Fruit fly (Drosophila melanogaster) whole organism, embryonic: ENCODE data around the gene CNMa.

Source experiments
- Ada2b ChIP-seq: fragments of 200-800 bp; sonication (Bioruptor generic); IDR thresholded peaks from 2 replicates; pipeline ENCODE4 v1.3.6; 2022; ENCODE audit warnings: missing biosample characterization, missing genetic modification characterization
- Bdp1 ChIP-seq: fragments of 200-800 bp; sonication (Bioruptor generic); optimal IDR thresholded peaks from 3 replicates; lab custom pipeline; 2016; ENCODE audit warnings: missing biosample characterization, missing genetic modification characterization
- CG12071 ChIP-seq: fragments of 200-800 bp; sonication (Bioruptor generic); optimal IDR thresholded peaks from 3 replicates; lab custom pipeline; 2018; ENCODE audit warnings: missing biosample characterization, mild to moderate bottlenecking, missing genetic modification characterization
- CG13287 ChIP-seq: fragments of 200-800 bp; sonication (Bioruptor generic); IDR thresholded peaks from 2 replicates; pipeline ENCODE4 v1.3.6; 2022; ENCODE audit warnings: missing biosample characterization, missing genetic modification characterization; ENCODE audit not compliant: partially characterized antibody
- CG15011 ChIP-seq: fragments of 200-800 bp; sonication (Bioruptor generic); optimal IDR thresholded peaks from 3 replicates; lab custom pipeline; 2018; ENCODE audit warnings: missing biosample characterization, mild to moderate bottlenecking, missing genetic modification characterization
- CG15479 ChIP-seq: fragments of 200-800 bp; sonication (Bioruptor generic); optimal IDR thresholded peaks from 3 replicates; lab custom pipeline; 2019; ENCODE audit warnings: missing biosample characterization, mild to moderate bottlenecking, missing genetic modification characterization, moderate library complexity
- CG1832 ChIP-seq: fragments of 200-800 bp; sonication (Bioruptor generic); optimal IDR thresholded peaks from 2 replicates; lab custom pipeline; 2017; ENCODE audit warnings: missing biosample characterization, mild to moderate bottlenecking, missing genetic modification characterization, inconsistent platforms
- CG2712 ChIP-seq: fragments of 200-800 bp; optimal IDR thresholded peaks from 3 replicates; lab custom pipeline; 2019; ENCODE audit warnings: missing biosample characterization, mild to moderate bottlenecking, missing genetic modification characterization, moderate library complexity
- CG2889 ChIP-seq: fragments of 200-800 bp; sonication (Bioruptor generic); IDR thresholded peaks from 3 replicates; pipeline ENCODE4 v1.3.6; 2022; ENCODE audit warnings: missing biosample characterization, missing genetic modification characterization
- CG30020 ChIP-seq: fragments of 200-800 bp; optimal IDR thresholded peaks from 2 replicates; lab custom pipeline; 2019; ENCODE audit warnings: missing biosample characterization, mild to moderate bottlenecking, missing genetic modification characterization, moderate library complexity
- CG3065 ChIP-seq: fragments of 200-800 bp; sonication (Bioruptor generic); optimal IDR thresholded peaks from 2 replicates; lab custom pipeline; 2016; ENCODE audit warnings: missing biosample characterization, missing genetic modification characterization
- CG3726 ChIP-seq: fragments of 200-800 bp; sonication (Bioruptor generic); IDR thresholded peaks from 3 replicates; pipeline ENCODE4, ENCODE4 v1.3.6; 2022; ENCODE audit warnings: missing biosample characterization, missing genetic modification characterization
- CG43689 ChIP-seq: fragments of 200-800 bp; sonication (Bioruptor generic); IDR thresholded peaks from 2 replicates; pipeline ENCODE4 v1.3.6; 2022; ENCODE audit warnings: missing biosample characterization, missing genetic modification characterization
- CG4820 ChIP-seq: fragments of 200-800 bp; sonication (Bioruptor generic); optimal IDR thresholded peaks from 3 replicates; lab custom pipeline; 2016; ENCODE audit warnings: missing biosample characterization, missing genetic modification characterization
- CG5953 ChIP-seq: fragments of 200-800 bp; sonication (Bioruptor generic); IDR thresholded peaks from 2 replicates; pipeline ENCODE4 v1.3.6; 2022; ENCODE audit warnings: missing biosample characterization, missing genetic modification characterization
- CG6791 ChIP-seq: fragments of 200-800 bp; sonication (Bioruptor generic); IDR thresholded peaks from 3 replicates; pipeline ENCODE4 v1.3.6; 2022; ENCODE audit warnings: missing biosample characterization, missing genetic modification characterization; ENCODE audit not compliant: partially characterized antibody
- CG7987 ChIP-seq: fragments of 200-800 bp; sonication (Bioruptor generic); optimal IDR thresholded peaks from 2 replicates; lab custom pipeline; 2018; ENCODE audit warnings: missing biosample characterization, mild to moderate bottlenecking, missing genetic modification characterization, moderate library complexity
- CG8089 ChIP-seq: fragments of 200-800 bp; sonication (Bioruptor generic); optimal IDR thresholded peaks from 3 replicates; lab custom pipeline; 2016; ENCODE audit warnings: missing biosample characterization, missing genetic modification characterization
- CG8765 ChIP-seq: fragments of 200-800 bp; sonication (Bioruptor generic); IDR thresholded peaks from 2 replicates; pipeline ENCODE4 v1.3.6; 2022; ENCODE audit warnings: missing biosample characterization, missing genetic modification characterization
- CkIIα-i1 ChIP-seq: fragments of 200-800 bp; sonication (Bioruptor generic); IDR thresholded peaks from 2 replicates; pipeline ENCODE4 v1.3.6; 2022; ENCODE audit warnings: missing biosample characterization, missing genetic modification characterization
- CrebB ChIP-seq: fragments of 200-800 bp; sonication (Bioruptor generic); optimal IDR thresholded peaks from 3 replicates; lab custom pipeline; 2018; ENCODE audit warnings: missing biosample characterization, mild to moderate bottlenecking, missing genetic modification characterization
- Dbx ChIP-seq: fragments of 200-800 bp; sonication (Bioruptor generic); IDR thresholded peaks from 3 replicates; pipeline ENCODE4 v1.3.6; 2022; ENCODE audit warnings: missing biosample characterization, missing genetic modification characterization
- Deaf1 ChIP-seq: fragments of 200-800 bp; optimal IDR thresholded peaks from 3 replicates; lab custom pipeline; 2019; ENCODE audit warnings: missing biosample characterization, mild to moderate bottlenecking, missing genetic modification characterization, moderate library complexity
- Gug ChIP-seq: fragments of 200-800 bp; sonication (Bioruptor generic); IDR thresholded peaks from 4 replicates; pipeline ENCODE4 v1.3.6; 2022; ENCODE audit warnings: missing biosample characterization, missing genetic modification characterization
- HHEX ChIP-seq: fragments of 200-800 bp; sonication (Bioruptor generic); optimal IDR thresholded peaks from 3 replicates; lab custom pipeline; 2017; ENCODE audit warnings: missing biosample characterization, mild to moderate bottlenecking, missing genetic modification characterization, missing genetic modification reagents
- Hey ChIP-seq: fragments of 200-800 bp; sonication (Bioruptor generic); optimal IDR thresholded peaks from 3 replicates; lab custom pipeline; 2018; ENCODE audit warnings: missing biosample characterization, mild to moderate bottlenecking, missing genetic modification characterization
- HmgD ChIP-seq: fragments of 200-800 bp; sonication (Bioruptor generic); optimal IDR thresholded peaks from 3 replicates; lab custom pipeline; 2016; ENCODE audit warnings: missing biosample characterization, missing genetic modification characterization
- Hmr ChIP-seq: fragments of 200-800 bp; sonication (Bioruptor generic); optimal IDR thresholded peaks from 3 replicates; lab custom pipeline; 2017; ENCODE audit warnings: mild to moderate bottlenecking, missing biosample characterization, missing genetic modification reagents, missing genetic modification characterization
- Kr ChIP-seq: fragments of 200-800 bp; sonication (Bioruptor generic); optimal IDR thresholded peaks from 2 replicates; lab custom pipeline; 2017; ENCODE audit warnings: missing biosample characterization, mild to moderate bottlenecking, missing genetic modification characterization
- Mrtf ChIP-seq: fragments of 200-800 bp; sonication (Bioruptor generic); IDR thresholded peaks from 3 replicates; pipeline ENCODE4 v1.3.6; 2022; ENCODE audit warnings: missing biosample characterization, missing genetic modification characterization
- NK7.1 ChIP-seq: fragments of 200-800 bp; sonication (Bioruptor generic); optimal IDR thresholded peaks from 3 replicates; lab custom pipeline; 2016; ENCODE audit warnings: missing biosample characterization, missing genetic modification characterization
- Rx ChIP-seq: fragments of 200-800 bp; sonication (Bioruptor generic); IDR thresholded peaks from 2 replicates; pipeline ENCODE4 v1.3.6; 2022; ENCODE audit warnings: missing biosample characterization, missing genetic modification characterization
- Stat92E ChIP-seq, 3 experiments: fragments of >200 bp in 2 of 3; fragments of 200-800 bp in 1 of 3; sonication (Bioruptor generic) in 1 of 3; optimal IDR thresholded peaks; 2 replicates each; lab custom pipeline; 2017 to 2019; ENCODE audit warnings: missing biosample characterization in 3 of 3, missing genetic modification characterization in 3 of 3, mild to moderate bottlenecking in 1 of 3, moderate library complexity in 1 of 3
- cg ChIP-seq: fragments of 200-800 bp; sonication (Bioruptor generic); optimal IDR thresholded peaks from 3 replicates; lab custom pipeline; 2019; ENCODE audit warnings: missing biosample characterization, mild to moderate bottlenecking, missing genetic modification characterization, moderate library complexity
- chinmo ChIP-seq: fragments of 200-800 bp; sonication (Bioruptor generic); IDR thresholded peaks from 4 replicates; pipeline ENCODE4 v1.3.6; 2022; ENCODE audit warnings: missing biosample characterization, missing genetic modification characterization; ENCODE audit not compliant: partially characterized antibody
- en ChIP-seq: fragments of 200-800 bp; sonication (Bioruptor generic); optimal IDR thresholded peaks from 2 replicates; lab custom pipeline; 2016; ENCODE audit warnings: missing biosample characterization, missing genetic modification characterization
- exex ChIP-seq: fragments of 200-800 bp; sonication (Bioruptor generic); optimal IDR thresholded peaks from 4 replicates; lab custom pipeline; 2018; ENCODE audit warnings: missing biosample characterization, mild to moderate bottlenecking, missing genetic modification characterization, moderate library complexity
- gsb ChIP-seq: fragments of 200-800 bp; sonication (Bioruptor generic); IDR thresholded peaks from 2 replicates; pipeline ENCODE4 v1.3.6; 2022; ENCODE audit warnings: missing biosample characterization, missing genetic modification characterization
- hb ChIP-seq: fragments of 200-800 bp; sonication (Bioruptor generic); IDR thresholded peaks from 3 replicates; pipeline ENCODE4 v1.3.6; 2022; ENCODE audit warnings: missing biosample characterization, missing genetic modification characterization; ENCODE audit not compliant: partially characterized antibody
- jumu ChIP-seq: fragments of 200-800 bp; sonication (Bioruptor generic); optimal IDR thresholded peaks from 3 replicates; lab custom pipeline; 2016; ENCODE audit warnings: missing biosample characterization, missing genetic modification characterization
- lilli ChIP-seq: fragments of 200-800 bp; sonication (Bioruptor generic); optimal IDR thresholded peaks from 3 replicates; lab custom pipeline; 2016; ENCODE audit warnings: missing biosample characterization, missing genetic modification characterization
- oc ChIP-seq: fragments of 200-800 bp; sonication (Bioruptor generic); optimal IDR thresholded peaks from 2 replicates; lab custom pipeline; 2018; ENCODE audit warnings: missing biosample characterization, mild to moderate bottlenecking, missing genetic modification characterization, moderate library complexity
- p53 ChIP-seq: fragments of 200-800 bp; sonication (Bioruptor generic); optimal IDR thresholded peaks from 2 replicates; lab custom pipeline; 2016; ENCODE audit warnings: missing biosample characterization, missing genetic modification characterization
- pho ChIP-seq: fragments of 200-800 bp; sonication (Bioruptor generic); optimal IDR thresholded peaks from 2 replicates; lab custom pipeline; 2016; ENCODE audit warnings: missing biosample characterization, missing genetic modification characterization
- pum ChIP-seq: fragments of 200-800 bp; sonication (Bioruptor generic); optimal IDR thresholded peaks from 2 replicates; lab custom pipeline; 2016; ENCODE audit warnings: missing biosample characterization, missing genetic modification characterization
- repo ChIP-seq: fragments of 200-800 bp; sonication (Bioruptor generic); optimal IDR thresholded peaks from 2 replicates; lab custom pipeline; 2016; ENCODE audit warnings: missing biosample characterization, missing genetic modification characterization
- shn ChIP-seq: fragments of 200-800 bp; sonication (Bioruptor generic); optimal IDR thresholded peaks from 3 replicates; lab custom pipeline; 2016; ENCODE audit warnings: missing biosample characterization, missing genetic modification characterization
- slbo ChIP-seq: fragments of 200-800 bp; sonication (Bioruptor generic); IDR thresholded peaks from 2 replicates; pipeline ENCODE4 v1.3.6; 2022; ENCODE audit warnings: missing biosample characterization, missing genetic modification characterization
- tna ChIP-seq: fragments of 200-800 bp; sonication (Bioruptor generic); IDR thresholded peaks from 2 replicates; pipeline ENCODE4 v1.3.6; 2022; ENCODE audit warnings: missing biosample characterization, missing genetic modification characterization; ENCODE audit not compliant: partially characterized antibody
- vvl ChIP-seq: fragments of 200-800 bp; sonication (Bioruptor generic); IDR thresholded peaks from 2 replicates; pipeline ENCODE4 v1.3.6; 2022; ENCODE audit warnings: missing biosample characterization, missing genetic modification characterization
- wor ChIP-seq: fragments of 200-800 bp; sonication (Bioruptor generic); IDR thresholded peaks from 2 replicates; pipeline ENCODE4 v1.3.6; 2022; ENCODE audit warnings: missing biosample characterization, missing genetic modification characterization
- z ChIP-seq: fragments of 200-800 bp; sonication (Bioruptor generic); IDR thresholded peaks from 3 replicates; pipeline ENCODE4 v1.3.6; 2022; ENCODE audit warnings: missing biosample characterization, missing genetic modification characterization

Gene CNMa

dm6 chr3L:1868841-1869240, 13.4 kb upstream of the CNMa start (continued):
- TF ChIP-seq Hey (tag; lab: Kevin White, UChicago) (no peak), Deaf1 (no peak), HHEX (GFP tag; lab: Kevin White, UChicago) (peak; percentile 45), shn (no peak), Hmr (GFP tag; lab: Kevin White, UChicago) (no peak), vvl (GFP tag; lab: Robert Waterston, UW) (peak; percentile 72), Mrtf (GFP tag; lab: Robert Waterston, UW) (peak; percentile 37; the same call in 1 of the 3 replicates), jumu (no peak), NK7.1 (GFP tag; lab: Kevin White, UChicago) (no peak), oc (tag; lab: Kevin White, UChicago) (no peak), repo (GFP tag; lab: Kevin White, UChicago) (no peak), CG7987 (GFP tag; lab: Kevin White, UChicago) (no peak), Gug (peak; percentile 53; the same call in 3 of the 4 replicates), lilli (no peak), z (0 out of 3 replicates have a peak, but pooled peaks have one; percentile 14), exex (peak; percentile 31), Dbx (no peak), chinmo (GFP tag; lab: Robert Waterston, UW) (no peak), en (GFP tag; lab: Kevin White, UChicago) (no peak), CG5953 (GFP tag; lab: Robert Waterston, UW) (no peak), pum (GFP tag; lab: Kevin White, UChicago) (no peak), cg (GFP tag; lab: Kevin White, UChicago) (no peak), CG1832 (GFP tag; lab: Kevin White, UChicago) (no peak), CG13287 (no peak), Rx (GFP tag; lab: Robert Waterston, UW) (no peak; the same call in 1 of the 2 replicates), Stat92E (GFP tag; optimal IDR thresholded peaks at IDR 0.05; lab: Kevin White, UChicago) (no peak), Kr (GFP tag; lab: Kevin White, UChicago) (no peak), CkIIα-i1 (GFP tag; lab: Robert Waterston, UW) (no peak), CG2712 (tag; lab: Kevin White, UChicago) (peak; percentile 64), CG30020 (tag; lab: Kevin White, UChicago) (no peak), CG8765 (no peak), wor (GFP tag; lab: Robert Waterston, UW) (no peak), CG12071 (GFP tag; lab: Kevin White, UChicago) (no peak), slbo (0 out of 2 replicates have a peak, but pooled peaks have one; percentile 17), gsb (GFP tag; lab: Robert Waterston, UW) (no peak), CG15479 (GFP tag; lab: Kevin White, UChicago) (no peak), CG4820 (GFP tag; lab: Kevin White, UChicago) (no peak), pho (GFP tag; lab: Kevin White, UChicago) (no peak)

dm6 chr3L:1866021-1866811, 10.8 kb upstream of the CNMa start:
- TF ChIP-seq CG43689 (GFP tag; lab: Robert Waterston, UW) (no peak), CrebB (tag; lab: Kevin White, UChicago) (no peak), CG3726 (GFP tag; lab: Robert Waterston, UW) (no peak), CG2712 (tag; lab: Kevin White, UChicago) (no peak), CG2889 (GFP tag; lab: Robert Waterston, UW) (0 out of 3 replicates have a peak, but pooled peaks have one; percentile 30), CG3065 (GFP tag; lab: Kevin White, UChicago) (no peak), HmgD (no peak), tna (GFP tag; lab: Robert Waterston, UW) (no peak), CG6791 (GFP tag; lab: Robert Waterston, UW) (no peak), CG15011 (GFP tag; lab: Kevin White, UChicago) (no peak), Ada2b (GFP tag; lab: Robert Waterston, UW) (no peak), hb (no peak), Bdp1 (GFP tag; lab: Kevin White, UChicago) (no peak), CG8089 (no peak), p53 (GFP tag; lab: Kevin White, UChicago) (no peak)
